Worm (Caenorhabditis elegans) whole organism, young adult: Measurements from ENCODE around the gene rps-8.

Source experiments
- F52B5.7 ChIP-seq: sonication (generic microtip); optimal IDR thresholded peaks from 2 replicates; lab custom pipeline; 2016; ENCODE audit warnings: mild to moderate bottlenecking, missing genetic modification characterization, missing compliant biosample characterization
- Y53G8AR.9 ChIP-seq: fragments of 200-800 bp; sonication (Bioruptor generic); conservative IDR thresholded peaks from 2 replicates; pipeline ENCODE4 v1.3.6; 2022; ENCODE audit warnings: missing genetic modification reagents, missing genetic modification characterization, missing compliant biosample characterization
- Y67H2A.10 ChIP-seq: fragments of 200-800 bp; sonication (Bioruptor generic); conservative IDR thresholded peaks from 2 replicates; pipeline ENCODE4 v1.3.6; 2022; ENCODE audit warnings: missing genetic modification reagents, missing genetic modification characterization, missing compliant biosample characterization
- ama-1 ChIP-seq, 3 experiments: fragments of 150-350 bp in 1 of 3; sonication (generic microtip) in 2 of 3; optimal IDR thresholded peaks; 2 replicates each; lab custom pipeline; 2014 to 2018; ENCODE audit warnings: missing biosample characterization in 2 of 3, missing genetic modification characterization in 2 of 3, missing genetic modification reagents in 2 of 3
- ceh-91 ChIP-seq: fragments of 200-800 bp; sonication (Bioruptor generic); IDR thresholded peaks from 2 replicates; pipeline ENCODE4 v1.3.6; 2022; ENCODE audit warnings: missing genetic modification reagents, missing genetic modification characterization, missing compliant biosample characterization
- mxl-1 ChIP-seq: sonication (generic microtip); optimal IDR thresholded peaks from 2 replicates; lab custom pipeline; 2016; ENCODE audit warnings: missing genetic modification characterization, missing compliant biosample characterization
- unc-62 ChIP-seq: fragments of 150-350 bp; optimal IDR thresholded peaks from 2 replicates; lab custom pipeline; 2014; ENCODE audit warnings: missing biosample characterization, missing genetic modification reagents, missing genetic modification characterization

DNA sequence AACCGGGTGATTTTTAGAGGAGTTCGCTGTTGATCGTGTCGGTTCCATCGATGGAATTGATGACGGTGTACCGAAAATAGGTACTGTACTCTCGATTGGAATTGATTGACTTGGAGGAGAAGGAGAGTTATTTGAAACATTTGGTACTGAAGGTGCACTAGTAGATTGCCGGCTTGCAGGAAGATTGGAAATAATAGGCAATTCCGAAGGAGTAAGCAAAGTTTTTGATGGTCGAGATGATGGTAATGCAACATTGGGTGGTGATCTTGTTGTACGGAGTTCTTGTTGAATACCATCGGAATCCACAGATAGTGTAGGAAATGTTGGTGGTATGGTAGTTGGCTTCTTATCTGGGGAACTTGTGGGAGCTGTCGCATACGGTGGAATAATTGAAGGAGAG, 25.4 kb upstream of the rps-8 start:
- TF ChIP-seq ceh-91: no peak
- no peak for TF ChIP-seq unc-62 (GFP tag; lab: Kevin White, UChicago)
- no peak for TF ChIP-seq Y67H2A.10 (GFP tag; lab: Robert Waterston, UW)
- TF ChIP-seq F52B5.7 (tag; lab: Kevin White, UChicago): no peak
- TF ChIP-seq mxl-1 (tag; lab: Kevin White, UChicago): no peak
- TF ChIP-seq ama-1 (optimal IDR thresholded peaks at IDR 0.05; lab: Kevin White, UChicago): no peak
- no peak for TF ChIP-seq ama-1 (GFP tag; optimal IDR thresholded peaks at IDR 0.05; lab: Kevin White, UChicago)
- no peak for TF ChIP-seq Y53G8AR.9 (GFP tag; lab: Robert Waterston, UW)
